Worm (Caenorhabditis elegans) whole organism, young adult: ENCODE data around the gene pigs-1.
A peak's percentile ranks its signal among the peaks of the same experiment; 100 is the strongest.

Experiments used
- B0035.1 ChIP-seq: sonication (generic microtip); optimal IDR thresholded peaks from 2 replicates; lab custom pipeline; 2016; ENCODE audit warnings: missing genetic modification characterization, mild to moderate bottlenecking, missing compliant biosample characterization, missing genotype, missing genetic modification reagents
- C06A6.2 ChIP-seq: fragments of 200-800 bp; sonication (Bioruptor generic); conservative IDR thresholded peaks from 2 replicates; pipeline ENCODE4 v1.3.6; 2022; ENCODE audit warnings: missing genetic modification characterization, missing compliant biosample characterization
- D2030.7 ChIP-seq: fragments of 200-800 bp; sonication (Bioruptor generic); IDR thresholded peaks from 2 replicates; pipeline ENCODE4 v1.3.6; 2022; ENCODE audit warnings: missing genetic modification reagents, missing genetic modification characterization, missing compliant biosample characterization
- F33H1.4 ChIP-seq: fragments of 200-800 bp; sonication (Bioruptor generic); IDR thresholded peaks from 2 replicates; pipeline ENCODE4 v1.3.6; 2022; ENCODE audit warnings: missing genetic modification reagents, missing genetic modification characterization, missing compliant biosample characterization
- F39B2.1 ChIP-seq: fragments of 200-800 bp; sonication (Bioruptor generic); IDR thresholded peaks from 2 replicates; pipeline ENCODE4 v1.3.6; 2022; ENCODE audit warnings: missing genetic modification reagents, missing genetic modification characterization, missing compliant biosample characterization
- F57C9.4 ChIP-seq: sonication (generic microtip); optimal IDR thresholded peaks from 2 replicates; lab custom pipeline; 2017; ENCODE audit warnings: mild to moderate bottlenecking, missing genetic modification characterization, missing compliant biosample characterization
- K12H6.12 ChIP-seq: fragments of 200-800 bp; sonication (Bioruptor generic); optimal IDR thresholded peaks from 2 replicates; lab custom pipeline; 2018; ENCODE audit warnings: mild to moderate bottlenecking, missing genetic modification characterization, missing compliant biosample characterization
- T26A5.8 ChIP-seq: sonication (generic microtip); optimal IDR thresholded peaks from 2 replicates; lab custom pipeline; 2016; ENCODE audit warnings: missing genetic modification characterization, missing compliant biosample characterization
- Y95B8A.8 ChIP-seq: fragments of 200-800 bp; sonication (Bioruptor generic); IDR thresholded peaks from 2 replicates; pipeline ENCODE4 v1.3.6; 2022; ENCODE audit warnings: missing genetic modification reagents, missing genetic modification characterization, missing compliant biosample characterization
- ZK185.1 ChIP-seq: sonication (generic microtip); optimal IDR thresholded peaks from 2 replicates; lab custom pipeline; 2016; ENCODE audit warnings: mild to moderate bottlenecking, missing genetic modification characterization, missing compliant biosample characterization; ENCODE audit not compliant: poor library complexity, severe bottlenecking
- akir-1 ChIP-seq: fragments of 200-800 bp; sonication (Bioruptor generic); optimal IDR thresholded peaks from 2 replicates; lab custom pipeline; 2018; ENCODE audit warnings: mild to moderate bottlenecking, missing genetic modification characterization, moderate library complexity, missing compliant biosample characterization
- aptf-2 ChIP-seq: fragments of 200-800 bp; sonication (Bioruptor generic); conservative IDR thresholded peaks from 2 replicates; pipeline ENCODE4 v1.3.6; 2022; ENCODE audit warnings: missing genetic modification reagents, missing genetic modification characterization, missing compliant biosample characterization
- attf-3 ChIP-seq: fragments of 200-800 bp; sonication (Bioruptor generic); conservative IDR thresholded peaks from 2 replicates; pipeline ENCODE4 v1.3.6; 2022; ENCODE audit warnings: missing genetic modification reagents, missing genetic modification characterization, missing compliant biosample characterization
- attf-5 ChIP-seq: fragments of 200-800 bp; sonication (Bioruptor generic); optimal IDR thresholded peaks from 2 replicates; lab custom pipeline; 2018; ENCODE audit warnings: mild to moderate bottlenecking, missing genetic modification characterization, missing compliant biosample characterization
- ceh-27 ChIP-seq: fragments of 200-800 bp; sonication (Bioruptor generic); optimal IDR thresholded peaks from 2 replicates; lab custom pipeline; 2018; ENCODE audit warnings: mild to moderate bottlenecking, missing genetic modification characterization, moderate library complexity, missing compliant biosample characterization
- ceh-91 ChIP-seq: fragments of 200-800 bp; sonication (Bioruptor generic); IDR thresholded peaks from 2 replicates; pipeline ENCODE4 v1.3.6; 2022; ENCODE audit warnings: missing genetic modification reagents, missing genetic modification characterization, missing compliant biosample characterization
- dpl-1 ChIP-seq: fragments of 150-350 bp; optimal IDR thresholded peaks from 2 replicates; lab custom pipeline; 2014; ENCODE audit warnings: missing biosample characterization, missing genetic modification reagents, missing genetic modification characterization
- efl-1 ChIP-seq: fragments of 150-350 bp; optimal IDR thresholded peaks from 2 replicates; lab custom pipeline; 2014; ENCODE audit warnings: missing biosample characterization, missing genetic modification reagents, missing genetic modification characterization
- ekl-4 ChIP-seq: fragments of 200-800 bp; sonication (Bioruptor generic); IDR thresholded peaks from 2 replicates; pipeline ENCODE4 v1.3.6; 2022; ENCODE audit warnings: missing genetic modification reagents, missing genetic modification characterization, missing compliant biosample characterization
- gei-17 ChIP-seq: fragments of 200-800 bp; sonication (Bioruptor generic); optimal IDR thresholded peaks from 2 replicates; lab custom pipeline; 2018; ENCODE audit warnings: mild to moderate bottlenecking, missing genetic modification characterization, missing compliant biosample characterization
- him-1 ChIP-seq: sonication (generic microtip); optimal IDR thresholded peaks from 2 replicates; lab custom pipeline; 2016; ENCODE audit warnings: missing genotype, missing genetic modification reagents, missing genetic modification characterization, missing compliant biosample characterization
- hlh-12 ChIP-seq: sonication (generic microtip); optimal IDR thresholded peaks from 2 replicates; lab custom pipeline; 2016; ENCODE audit warnings: missing genetic modification characterization, missing compliant biosample characterization
- hmg-1.2 ChIP-seq: fragments of 200-800 bp; sonication (Bioruptor generic); IDR thresholded peaks from 2 replicates; pipeline ENCODE4 v1.3.6; 2022; ENCODE audit warnings: missing genetic modification reagents, missing genetic modification characterization, missing compliant biosample characterization
- let-526 ChIP-seq: fragments of 200-800 bp; sonication (Bioruptor generic); IDR thresholded peaks from 2 replicates; pipeline ENCODE4 v1.3.6; 2022; ENCODE audit warnings: missing genetic modification reagents, missing genetic modification characterization, missing compliant biosample characterization
- let-607 ChIP-seq, 2 experiments: fragments of 200-800 bp in 1 of 2; sonication (Bioruptor generic) in 1 of 2; sonication (generic microtip) in 1 of 2; optimal IDR thresholded peaks; 2 replicates each; lab custom pipeline; 2016 to 2018; ENCODE audit warnings: mild to moderate bottlenecking in 2 of 2, missing compliant biosample characterization in 2 of 2, missing genetic modification characterization in 2 of 2, moderate library complexity in 2 of 2, missing genotype in 1 of 2
- lin-26 ChIP-seq: fragments of 200-800 bp; sonication (Bioruptor generic); IDR thresholded peaks from 2 replicates; pipeline ENCODE4 v1.3.6; 2022; ENCODE audit warnings: missing genetic modification reagents, missing genetic modification characterization, missing compliant biosample characterization
- lin-35 ChIP-seq, 3 experiments: fragments of 150-350 bp in 2 of 3; sonication (generic microtip) in 1 of 3; optimal IDR thresholded peaks; 2 replicates each; lab custom pipeline; 2014 to 2018; ENCODE audit warnings: missing biosample characterization in 3 of 3, missing genetic modification characterization in 3 of 3, missing genetic modification reagents in 3 of 3
- lin-54 ChIP-seq: fragments of 200-800 bp; sonication (Bioruptor generic); optimal IDR thresholded peaks from 2 replicates; lab custom pipeline; 2018; ENCODE audit warnings: mild to moderate bottlenecking, missing genetic modification characterization, missing compliant biosample characterization
- lsl-1 ChIP-seq: fragments of 200-800 bp; sonication (Bioruptor generic); optimal IDR thresholded peaks from 2 replicates; lab custom pipeline; 2018; ENCODE audit warnings: mild to moderate bottlenecking, missing genetic modification characterization, moderate library complexity, missing compliant biosample characterization
- madf-6 ChIP-seq: fragments of 200-800 bp; sonication (Bioruptor generic); IDR thresholded peaks from 2 replicates; pipeline ENCODE4 v1.3.6; 2022; ENCODE audit warnings: missing genetic modification reagents, missing genetic modification characterization, missing compliant biosample characterization
- madf-8 ChIP-seq: fragments of 200-800 bp; sonication (Bioruptor generic); conservative IDR thresholded peaks from 2 replicates; pipeline ENCODE4 v1.3.6; 2022; ENCODE audit warnings: missing genetic modification reagents, missing genetic modification characterization, missing compliant biosample characterization
- mcd-1 ChIP-seq: fragments of 200-800 bp; sonication (Bioruptor generic); IDR thresholded peaks from 2 replicates; pipeline ENCODE4 v1.3.6; 2022; ENCODE audit warnings: missing genetic modification reagents, missing genetic modification characterization, missing compliant biosample characterization
- nfyb-1 ChIP-seq: fragments of 200-800 bp; sonication (Bioruptor generic); IDR thresholded peaks from 2 replicates; pipeline ENCODE4 v1.3.6; 2022; ENCODE audit warnings: missing genetic modification reagents, missing genetic modification characterization, missing compliant biosample characterization
- nhr-120 ChIP-seq: fragments of 200-800 bp; sonication (Bioruptor generic); IDR thresholded peaks from 2 replicates; pipeline ENCODE4 v1.3.6; 2022; ENCODE audit warnings: missing genetic modification characterization, missing compliant biosample characterization
- nhr-27 ChIP-seq: fragments of 200-800 bp; sonication (Bioruptor generic); optimal IDR thresholded peaks from 2 replicates; lab custom pipeline; 2018; ENCODE audit warnings: mild to moderate bottlenecking, missing genetic modification characterization, moderate library complexity, missing compliant biosample characterization
- nhr-80 ChIP-seq: sonication (generic microtip); optimal IDR thresholded peaks from 2 replicates; lab custom pipeline; 2016; ENCODE audit warnings: missing genetic modification characterization, missing compliant biosample characterization
- pbrm-1 ChIP-seq: fragments of 200-800 bp; sonication (Bioruptor generic); IDR thresholded peaks from 2 replicates; pipeline ENCODE4 v1.3.6; 2022; ENCODE audit warnings: missing genetic modification reagents, missing genetic modification characterization, missing compliant biosample characterization
- rcor-1 ChIP-seq: fragments of 200-800 bp; sonication (Bioruptor generic); IDR thresholded peaks from 2 replicates; pipeline ENCODE4 v1.3.6; 2022; ENCODE audit warnings: missing genetic modification reagents, missing genetic modification characterization, missing compliant biosample characterization
- sea-2 ChIP-seq: fragments of 200-800 bp; sonication (Bioruptor generic); IDR thresholded peaks from 2 replicates; pipeline ENCODE4 v1.3.6; 2022; ENCODE audit warnings: missing genetic modification characterization, missing compliant biosample characterization
- snpc-3.4 ChIP-seq: sonication (generic microtip); optimal IDR thresholded peaks from 2 replicates; lab custom pipeline; 2017; ENCODE audit warnings: missing genetic modification characterization, mild to moderate bottlenecking, missing compliant biosample characterization, antibody characterized with exemption, moderate library complexity, missing genotype, missing genetic modification reagents
- snpc-4 ChIP-seq, 5 experiments: fragments of 150-350 bp in 1 of 5; sonication (generic microtip) in 4 of 5; optimal IDR thresholded peaks; 2 replicates each; lab custom pipeline; 2014 to 2018; ENCODE audit warnings: missing genetic modification characterization in 5 of 5, missing biosample characterization in 3 of 5, antibody characterized with exemption in 2 of 5, mild to moderate bottlenecking in 2 of 5, missing compliant biosample characterization in 2 of 5, missing genotype in 2 of 5, moderate library complexity in 2 of 5, missing genetic modification reagents in 1 of 5
- xnd-1 ChIP-seq: sonication (generic microtip); optimal IDR thresholded peaks from 2 replicates; lab custom pipeline; 2016; ENCODE audit warnings: missing genotype, missing genetic modification reagents, missing genetic modification characterization, missing compliant biosample characterization
- ztf-18 ChIP-seq: sonication (generic microtip); optimal IDR thresholded peaks from 2 replicates; lab custom pipeline; 2016; ENCODE audit warnings: missing genotype, mild to moderate bottlenecking, missing genetic modification characterization, missing compliant biosample characterization
- ztf-26 ChIP-seq: sonication (generic microtip); optimal IDR thresholded peaks from 2 replicates; lab custom pipeline; 2017; ENCODE audit warnings: missing genetic modification characterization, missing compliant biosample characterization
- ztf-28 ChIP-seq: fragments of 200-800 bp; sonication (Bioruptor generic); IDR thresholded peaks from 2 replicates; pipeline ENCODE4 v1.3.6; 2022; ENCODE audit warnings: missing genetic modification reagents, missing genetic modification characterization, missing compliant biosample characterization

The pigs-1 gene

DNA sequence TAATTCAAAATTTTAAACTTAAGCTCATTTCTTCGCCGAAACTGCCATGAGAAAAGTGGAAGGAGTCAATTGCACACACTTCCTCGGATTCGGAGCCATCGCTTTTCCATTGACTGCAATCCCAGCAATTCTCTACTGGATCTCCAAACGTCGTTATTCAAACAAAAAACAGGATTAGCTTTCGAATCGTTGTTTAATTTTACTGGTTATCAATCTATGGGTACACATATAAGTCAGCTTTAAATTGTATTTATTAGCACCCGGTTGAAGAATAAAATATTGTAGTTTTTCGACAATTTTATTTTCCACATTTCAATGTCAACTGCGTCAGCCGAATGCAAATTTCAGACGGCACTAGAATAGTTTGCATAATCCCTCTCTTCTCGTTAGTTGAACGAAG lies 18.9 kb downstream of the pigs-1 start, which contains the start of gene glt-3 (continued):
- TF ChIP-seq F57C9.4 (no peak), hmg-1.2 (GFP tag; lab: Robert Waterston, UW) (no peak)

- TF ChIP-seq lin-26 (GFP tag; lab: Robert Waterston, UW) = no peak
- TF ChIP-seq T26A5.8 (tag; lab: Kevin White, UChicago) = no peak
- no peak for TF ChIP-seq akir-1
- TF ChIP-seq dpl-1 (GFP tag; lab: Kevin White, UChicago) = peak; percentile 69
- TF ChIP-seq F33H1.4 (GFP tag; lab: Robert Waterston, UW) = peak; percentile 91
- 0 out of 2 replicates have a peak, but pooled peaks have one; percentile 13 for TF ChIP-seq Y95B8A.8
- no peak for TF ChIP-seq gei-17 (GFP tag; lab: Kevin White, UChicago)
- TF ChIP-seq nhr-27 (tag; lab: Kevin White, UChicago) = no peak
- TF ChIP-seq D2030.7 (GFP tag; lab: Robert Waterston, UW) = peak; percentile 65
- TF ChIP-seq sea-2 (GFP tag; lab: Robert Waterston, UW) = no peak
- TF ChIP-seq madf-6 (GFP tag; lab: Robert Waterston, UW) = peak; percentile 81
- no peak for TF ChIP-seq let-607 (tag; optimal IDR thresholded peaks at IDR 0.05; lab: Kevin White, UChicago)
- TF ChIP-seq efl-1 (GFP tag; lab: Kevin White, UChicago) = peak; percentile 85
- peak; percentile 19 for TF ChIP-seq nhr-80 (tag; lab: Kevin White, UChicago)
- peak; percentile 27 for TF ChIP-seq ZK185.1
- TF ChIP-seq ekl-4 (GFP tag; lab: Robert Waterston, UW) = peak; percentile 46; the same call in 1 of the 2 replicates
- no peak for TF ChIP-seq ztf-28 (GFP tag; lab: Robert Waterston, UW)
- no peak for TF ChIP-seq aptf-2 (GFP tag; lab: Robert Waterston, UW)
- TF ChIP-seq attf-3 (GFP tag; lab: Robert Waterston, UW) = peak; percentile 47
- no peak for TF ChIP-seq let-526 (GFP tag; lab: Robert Waterston, UW)
- no peak for TF ChIP-seq B0035.1 (tag; lab: Kevin White, UChicago)
- peak; percentile 76 for TF ChIP-seq attf-5 (GFP tag; lab: Kevin White, UChicago)
- TF ChIP-seq madf-8 (GFP tag; lab: Robert Waterston, UW) = peak; percentile 56
- TF ChIP-seq nhr-120 (GFP tag; lab: Robert Waterston, UW) = no peak
- TF ChIP-seq rcor-1 = peak; percentile 41; the same call in 1 of the 2 replicates
- TF ChIP-seq hmg-1.2 (GFP tag; lab: Robert Waterston, UW) = peak; percentile 80
- peak; percentile 94 for TF ChIP-seq lin-54
- TF ChIP-seq lin-35 (GFP tag; optimal IDR thresholded peaks at IDR 0.05; lab: Kevin White, UChicago) = no peak
- no peak for TF ChIP-seq ztf-26 (tag; lab: Kevin White, UChicago)
- peak; percentile 72 for TF ChIP-seq mcd-1 (GFP tag; lab: Robert Waterston, UW)
- no peak for TF ChIP-seq F39B2.1 (GFP tag; lab: Robert Waterston, UW)
- no peak for TF ChIP-seq snpc-3.4 (tag; lab: Kevin White, UChicago)
- TF ChIP-seq K12H6.12 = peak; percentile 23
- peak; percentile 21 for TF ChIP-seq snpc-4 (GFP tag; optimal IDR thresholded peaks at IDR 0.05; lab: Kevin White, UChicago)
- TF ChIP-seq snpc-4 (tag; optimal IDR thresholded peaks at IDR 0.05; lab: Kevin White, UChicago) = peak in 3 of 4 experiments; percentile 41 to 73 (median 51)
- 0 out of 2 replicates have a peak, but pooled peaks have one; percentile 44 for TF ChIP-seq nfyb-1 (GFP tag; lab: Robert Waterston, UW)
- TF ChIP-seq xnd-1 (tag; lab: Kevin White, UChicago) = peak; percentile 8
- TF ChIP-seq pbrm-1 (GFP tag; lab: Robert Waterston, UW) = peak; percentile 50; the same call in 1 of the 2 replicates
- peak; percentile 33 for TF ChIP-seq him-1
- TF ChIP-seq lsl-1 = peak; percentile 59
- TF ChIP-seq ceh-91 = peak; percentile 72
- TF ChIP-seq ceh-27 = peak; percentile 34
- TF ChIP-seq ztf-18 (tag; lab: Kevin White, UChicago) = no peak
- TF ChIP-seq hlh-12 (tag; lab: Kevin White, UChicago) = no peak
- no peak for TF ChIP-seq C06A6.2 (GFP tag; lab: Robert Waterston, UW)
Observed at ce11 chrIV:10128906-10129386, 19.9 kb downstream of the pigs-1 start, which contains the start of the genes gtbp-1 and K08F4.3. Gene gtbp-1 (minus strand): TSS chrIV:10128956. Gene K08F4.3 (plus strand): TSS chrIV:10129257.
